Fruit fly (Drosophila melanogaster): ENCODE results near the gene CG14662.

DNA sequence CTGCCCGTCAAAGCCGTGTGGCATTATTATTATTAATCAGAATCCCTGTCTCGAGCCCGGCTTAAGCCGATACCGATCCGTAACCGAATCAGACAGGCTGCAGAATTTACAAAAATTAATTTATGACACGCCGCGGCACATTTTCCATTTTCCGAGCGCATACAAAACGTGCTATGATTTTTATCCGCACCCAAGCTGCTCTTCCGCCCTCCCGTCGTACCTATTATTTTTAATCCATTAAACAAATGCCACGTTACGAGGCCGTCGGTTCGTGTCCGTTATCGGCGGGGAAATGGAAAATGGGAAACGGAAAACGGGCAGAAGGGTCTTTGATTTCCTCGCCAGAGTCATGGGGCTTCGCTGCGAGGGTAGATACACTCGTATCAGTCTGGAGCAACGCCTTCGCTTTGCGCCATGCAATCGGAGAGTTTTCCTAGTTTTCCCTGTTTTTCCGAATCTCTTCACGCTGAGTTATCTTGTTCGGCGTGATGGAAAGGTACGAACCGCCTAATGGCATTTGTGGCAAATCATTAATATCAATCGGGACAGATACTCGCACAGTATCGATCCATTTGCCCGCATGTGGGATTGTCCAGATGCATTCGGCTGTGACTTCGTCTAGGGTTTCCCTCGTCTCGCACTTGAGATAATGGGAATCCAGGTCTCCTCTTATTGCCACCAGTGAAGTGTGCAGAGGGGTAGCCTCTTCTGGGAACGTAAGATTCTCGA is 3.8 kb downstream of the CG14662 start:
- TF ChIP-seq CG8478 (optimal IDR thresholded peaks at IDR 0.05) (no peak), CTCF (optimal IDR thresholded peaks at IDR 0.05) (no peak)

Data from S2 (cell line).